Fruit fly (Drosophila melanogaster) whole organism, embryonic: ENCODE data around the gene CG14668.

Experiments used
- Antp ChIP-seq: fragments of 200-800 bp; sonication (Bioruptor generic); optimal IDR thresholded peaks from 3 replicates; lab custom pipeline; 2016; ENCODE audit warnings: missing biosample characterization, missing genetic modification characterization
- B-H1 ChIP-seq: fragments of 200-800 bp; sonication (Bioruptor generic); IDR thresholded peaks from 3 replicates; pipeline ENCODE4 v1.3.6; 2022; ENCODE audit warnings: missing biosample characterization, missing genetic modification characterization
- B-H2 ChIP-seq: fragments of 200-800 bp; sonication (Bioruptor generic); optimal IDR thresholded peaks from 2 replicates; lab custom pipeline; 2018; ENCODE audit warnings: missing biosample characterization, mild to moderate bottlenecking, missing genetic modification characterization
- BEAF-32 ChIP-seq: fragments of 200-800 bp; sonication (Bioruptor generic); optimal IDR thresholded peaks from 3 replicates; lab custom pipeline; 2017; ENCODE audit warnings: missing biosample characterization, missing genetic modification characterization, mild to moderate bottlenecking, moderate library complexity, missing genetic modification reagents
- CG10267 ChIP-seq: fragments of 200-800 bp; sonication (Bioruptor generic); optimal IDR thresholded peaks from 2 replicates; lab custom pipeline; 2018; ENCODE audit warnings: missing biosample characterization, mild to moderate bottlenecking, missing genetic modification characterization, moderate library complexity
- CG11456 ChIP-seq: fragments of 200-800 bp; sonication (Bioruptor generic); IDR thresholded peaks from 3 replicates; pipeline ENCODE4 v1.3.6; 2022; ENCODE audit warnings: missing biosample characterization, missing genetic modification characterization
- CG11695 ChIP-seq: fragments of 200-800 bp; sonication (Bioruptor generic); IDR thresholded peaks from 3 replicates; pipeline ENCODE4 v1.3.6; 2022; ENCODE audit warnings: missing biosample characterization, missing genetic modification characterization
- CG12236 ChIP-seq: fragments of 200-800 bp; sonication (Bioruptor generic); optimal IDR thresholded peaks from 2 replicates; lab custom pipeline; 2016; ENCODE audit warnings: missing biosample characterization, missing genetic modification characterization
- CG12942 ChIP-seq: fragments of 200-800 bp; sonication (Bioruptor generic); optimal IDR thresholded peaks from 3 replicates; lab custom pipeline; 2016; ENCODE audit warnings: missing biosample characterization, missing genetic modification characterization
- CG15011 ChIP-seq: fragments of 200-800 bp; sonication (Bioruptor generic); optimal IDR thresholded peaks from 3 replicates; lab custom pipeline; 2018; ENCODE audit warnings: missing biosample characterization, mild to moderate bottlenecking, missing genetic modification characterization
- CG15479 ChIP-seq: fragments of 200-800 bp; sonication (Bioruptor generic); optimal IDR thresholded peaks from 3 replicates; lab custom pipeline; 2019; ENCODE audit warnings: missing biosample characterization, mild to moderate bottlenecking, missing genetic modification characterization, moderate library complexity
- CG15696 ChIP-seq: fragments of 200-800 bp; sonication (Bioruptor generic); optimal IDR thresholded peaks from 2 replicates; lab custom pipeline; 2019; ENCODE audit warnings: missing biosample characterization, mild to moderate bottlenecking, missing genetic modification characterization, moderate library complexity
- CG18262 ChIP-seq: fragments of 200-800 bp; optimal IDR thresholded peaks from 3 replicates; lab custom pipeline; 2019; ENCODE audit warnings: missing biosample characterization, mild to moderate bottlenecking, missing genetic modification characterization, moderate library complexity
- CG18476 ChIP-seq: fragments of 200-800 bp; sonication (Bioruptor generic); optimal IDR thresholded peaks from 2 replicates; lab custom pipeline; 2016; ENCODE audit warnings: missing biosample characterization, mild to moderate bottlenecking, missing genetic modification characterization
- CG2120 ChIP-seq: fragments of 200-800 bp; sonication (Bioruptor generic); optimal IDR thresholded peaks from 3 replicates; lab custom pipeline; 2016; ENCODE audit warnings: missing biosample characterization, missing genetic modification characterization
- CG2712 ChIP-seq: fragments of 200-800 bp; optimal IDR thresholded peaks from 3 replicates; lab custom pipeline; 2019; ENCODE audit warnings: missing biosample characterization, mild to moderate bottlenecking, missing genetic modification characterization, moderate library complexity
- CG2875 ChIP-seq: fragments of 200-800 bp; sonication (Bioruptor generic); optimal IDR thresholded peaks from 2 replicates; lab custom pipeline; 2017; ENCODE audit warnings: missing biosample characterization, mild to moderate bottlenecking, missing genetic modification characterization, missing genetic modification reagents
- CG31224 ChIP-seq: fragments of 200-800 bp; sonication (Bioruptor generic); IDR thresholded peaks from 2 replicates; pipeline ENCODE4 v1.3.6; 2022; ENCODE audit warnings: missing biosample characterization, missing genetic modification characterization
- CG4282 ChIP-seq: fragments of 200-800 bp; sonication (Bioruptor generic); optimal IDR thresholded peaks from 2 replicates; lab custom pipeline; 2016; ENCODE audit warnings: missing biosample characterization, missing genetic modification characterization
- CG4360 ChIP-seq: fragments of 200-800 bp; sonication (Bioruptor generic); IDR thresholded peaks from 2 replicates; pipeline ENCODE4 v1.3.6; 2022; ENCODE audit warnings: missing biosample characterization, missing genetic modification characterization
- CG4617 ChIP-seq: fragments of 200-800 bp; sonication (Bioruptor generic); optimal IDR thresholded peaks from 3 replicates; lab custom pipeline; 2016; ENCODE audit warnings: missing biosample characterization, missing genetic modification characterization, borderline replicate concordance
- CG4707 ChIP-seq: fragments of 200-800 bp; sonication (Bioruptor generic); optimal IDR thresholded peaks from 2 replicates; lab custom pipeline; 2018; ENCODE audit warnings: missing biosample characterization, mild to moderate bottlenecking, missing genetic modification characterization, moderate library complexity
- CG6654 ChIP-seq: fragments of 200-800 bp; sonication (Bioruptor generic); optimal IDR thresholded peaks from 2 replicates; lab custom pipeline; 2017; ENCODE audit warnings: missing biosample characterization, mild to moderate bottlenecking, missing genetic modification characterization
- CG6683 ChIP-seq: fragments of 200-800 bp; sonication (Bioruptor generic); optimal IDR thresholded peaks from 2 replicates; lab custom pipeline; 2017; ENCODE audit warnings: missing biosample characterization, mild to moderate bottlenecking, missing genetic modification characterization, missing genetic modification reagents
- CG7928 ChIP-seq: fragments of 200-800 bp; sonication (Bioruptor generic); optimal IDR thresholded peaks from 2 replicates; lab custom pipeline; 2017; ENCODE audit warnings: missing biosample characterization, mild to moderate bottlenecking, missing genetic modification characterization
- CG9437 ChIP-seq: fragments of 200-800 bp; sonication (Bioruptor generic); optimal IDR thresholded peaks from 2 replicates; lab custom pipeline; 2018; ENCODE audit warnings: missing biosample characterization, mild to moderate bottlenecking, missing genetic modification characterization
- CG9727 ChIP-seq: fragments of 200-800 bp; sonication (Bioruptor generic); optimal IDR thresholded peaks from 3 replicates; lab custom pipeline; 2017; ENCODE audit warnings: missing biosample characterization, mild to moderate bottlenecking, missing genetic modification characterization
- CTCF ChIP-seq: fragments of 200-800 bp; sonication (Bioruptor generic); optimal IDR thresholded peaks from 2 replicates; lab custom pipeline; 2017; ENCODE audit warnings: missing biosample characterization, mild to moderate bottlenecking, missing genetic modification characterization, moderate library complexity
- Dbx ChIP-seq: fragments of 200-800 bp; sonication (Bioruptor generic); IDR thresholded peaks from 3 replicates; pipeline ENCODE4 v1.3.6; 2022; ENCODE audit warnings: missing biosample characterization, missing genetic modification characterization
- Eip74EF ChIP-seq, 2 experiments: fragments of 200-800 bp in 1 of 2; fragments of >200 bp in 1 of 2; sonication (Bioruptor generic) in 1 of 2; optimal IDR thresholded peaks; 2 replicates each; lab custom pipeline; 2017 to 2019; ENCODE audit warnings: missing biosample characterization in 2 of 2, missing genetic modification characterization in 2 of 2, mild to moderate bottlenecking in 1 of 2, moderate library complexity in 1 of 2
- Gug ChIP-seq: fragments of 200-800 bp; sonication (Bioruptor generic); IDR thresholded peaks from 4 replicates; pipeline ENCODE4 v1.3.6; 2022; ENCODE audit warnings: missing biosample characterization, missing genetic modification characterization
- Hey ChIP-seq: fragments of 200-800 bp; sonication (Bioruptor generic); optimal IDR thresholded peaks from 3 replicates; lab custom pipeline; 2018; ENCODE audit warnings: missing biosample characterization, mild to moderate bottlenecking, missing genetic modification characterization
- Myb ChIP-seq: fragments of 200-800 bp; sonication (Bioruptor generic); optimal IDR thresholded peaks from 2 replicates; lab custom pipeline; 2016; ENCODE audit warnings: missing biosample characterization, missing genetic modification characterization
- bigmax ChIP-seq: fragments of 200-800 bp; sonication (Bioruptor generic); optimal IDR thresholded peaks from 2 replicates; lab custom pipeline; 2018; ENCODE audit warnings: missing biosample characterization, mild to moderate bottlenecking, missing genetic modification characterization
- crp ChIP-seq, 2 experiments: fragments of 200-800 bp; sonication (Bioruptor generic); optimal IDR thresholded peaks; 2 replicates in 1 of 2; 3 replicates in 1 of 2; lab custom pipeline; 2017; ENCODE audit warnings: missing biosample characterization in 2 of 2, missing genetic modification characterization in 2 of 2, mild to moderate bottlenecking in 1 of 2, moderate library complexity in 1 of 2
- ewg ChIP-seq: fragments of 200-800 bp; sonication (Bioruptor generic); optimal IDR thresholded peaks from 3 replicates; lab custom pipeline; 2017; ENCODE audit warnings: mild to moderate bottlenecking, missing biosample characterization, missing genetic modification reagents, missing genetic modification characterization
- fd3F ChIP-seq: fragments of 200-800 bp; sonication (Bioruptor generic); optimal IDR thresholded peaks from 2 replicates; lab custom pipeline; 2018; ENCODE audit warnings: missing biosample characterization, mild to moderate bottlenecking, missing genetic modification characterization, moderate library complexity
- gsb ChIP-seq: fragments of 200-800 bp; sonication (Bioruptor generic); IDR thresholded peaks from 2 replicates; pipeline ENCODE4 v1.3.6; 2022; ENCODE audit warnings: missing biosample characterization, missing genetic modification characterization
- hbn ChIP-seq: fragments of 200-800 bp; sonication (Bioruptor generic); IDR thresholded peaks from 2 replicates; pipeline ENCODE4 v1.3.6; 2022; ENCODE audit warnings: missing biosample characterization, missing genetic modification characterization; ENCODE audit not compliant: partially characterized antibody
- insv ChIP-seq, 2 experiments: fragments of 200-800 bp; sonication (Bioruptor generic); optimal IDR thresholded peaks; 3 replicates each; lab custom pipeline; 2016 to 2018; ENCODE audit warnings: missing biosample characterization in 2 of 2, missing genetic modification characterization in 2 of 2
- kay ChIP-seq: fragments of 200-800 bp; sonication (Bioruptor generic); optimal IDR thresholded peaks from 2 replicates; lab custom pipeline; 2016; ENCODE audit warnings: missing biosample characterization, missing genetic modification characterization
- lov ChIP-seq, 2 experiments: fragments of 200-800 bp in 1 of 2; fragments of >200 bp in 1 of 2; sonication (Bioruptor generic) in 1 of 2; IDR thresholded peaks in 1 of 2; optimal IDR thresholded peaks in 1 of 2; 2 replicates in 1 of 2; 3 replicates in 1 of 2; pipeline versions ENCODE4 v1.3.6 to Lab custom; 2017 to 2022; ENCODE audit warnings: missing biosample characterization in 1 of 2, missing genetic modification characterization in 1 of 2
- ro ChIP-seq: fragments of 200-800 bp; sonication (Bioruptor generic); IDR thresholded peaks from 2 replicates; pipeline ENCODE4 v1.3.6; 2022; ENCODE audit warnings: missing biosample characterization, missing genetic modification characterization
- seq ChIP-seq: fragments of 200-800 bp; sonication (Bioruptor generic); IDR thresholded peaks from 2 replicates; pipeline ENCODE4 v1.3.6; 2022; ENCODE audit warnings: missing biosample characterization, missing genetic modification characterization
- sisA ChIP-seq: fragments of 200-800 bp; sonication (Bioruptor generic); IDR thresholded peaks from 2 replicates; pipeline ENCODE4 v1.3.6; 2022; ENCODE audit warnings: missing biosample characterization, missing genetic modification characterization
- slp2 ChIP-seq: fragments of 200-800 bp; sonication (Bioruptor generic); optimal IDR thresholded peaks from 2 replicates; lab custom pipeline; 2016; ENCODE audit warnings: missing biosample characterization, missing genetic modification characterization
- sqz ChIP-seq: fragments of 200-800 bp; sonication (Bioruptor generic); optimal IDR thresholded peaks from 3 replicates; lab custom pipeline; 2018; ENCODE audit warnings: missing biosample characterization, mild to moderate bottlenecking, missing genetic modification characterization
- vnd ChIP-seq: fragments of 200-800 bp; sonication (Bioruptor generic); IDR thresholded peaks from 3 replicates; pipeline ENCODE4 v1.3.6; 2022; ENCODE audit warnings: missing biosample characterization, missing genetic modification characterization; ENCODE audit not compliant: partially characterized antibody
- wek ChIP-seq: fragments of 200-800 bp; sonication (Bioruptor generic); optimal IDR thresholded peaks from 3 replicates; lab custom pipeline; 2018; ENCODE audit warnings: missing biosample characterization, mild to moderate bottlenecking, missing genetic modification characterization, moderate library complexity

The CG14668 gene

DNA sequence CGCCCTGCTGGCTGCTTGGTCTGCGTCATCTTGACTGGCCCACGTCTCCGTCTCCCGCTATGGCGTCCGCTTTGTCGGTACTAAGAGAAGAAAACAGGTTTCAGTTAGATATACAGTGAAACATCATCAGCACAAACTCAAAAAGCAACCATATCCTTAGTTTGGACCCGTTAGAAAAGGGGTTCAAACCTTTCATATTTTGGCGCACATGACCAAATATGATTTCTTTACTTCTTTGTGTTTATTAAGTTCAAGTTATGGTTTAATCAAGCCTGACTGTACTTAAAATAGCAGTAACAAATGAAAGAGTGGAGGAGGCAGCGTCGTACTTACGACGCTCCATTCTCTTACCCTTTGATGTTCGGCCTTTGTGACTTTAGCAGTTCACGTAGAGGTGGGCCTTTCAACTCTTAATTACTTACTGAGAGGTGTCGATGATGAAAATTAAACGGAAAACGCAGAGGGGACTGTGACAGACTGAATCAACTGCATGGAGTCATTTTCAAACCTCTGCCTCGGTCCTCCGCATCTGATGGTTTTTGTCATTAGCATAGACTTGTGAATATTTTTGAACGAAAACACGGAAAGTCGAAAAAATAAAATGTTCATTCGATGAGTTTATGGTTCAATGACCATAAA, 25.7 kb downstream of the CG14668 start (continued):
- TF ChIP-seq CG6683 (GFP tag; lab: Kevin White, UChicago) (peak; percentile 48), gsb (peak; percentile 80), crp (GFP tag; optimal IDR thresholded peaks at IDR 0.05; lab: Kevin White, UChicago) (peak in 1 of 2 experiments; percentile 27), CG15479 (GFP tag; lab: Kevin White, UChicago) (no peak), wek (GFP tag; lab: Kevin White, UChicago) (peak; percentile 28), Dbx (peak; percentile 85), CG4360 (GFP tag; lab: Robert Waterston, UW) (no peak), BEAF-32 (GFP tag; lab: Kevin White, UChicago) (no peak), CG9727 (peak; percentile 66), sqz (no peak), CG15011 (GFP tag; lab: Kevin White, UChicago) (peak; percentile 18), CG2120 (peak; percentile 91), lov (optimal IDR thresholded peaks at IDR 0.05; lab: Kevin White, UChicago) (no peak), lov (GFP tag; IDR thresholded peaks at IDR 0.05; lab: Robert Waterston, UW) (no peak), CG4617 (GFP tag; lab: Kevin White, UChicago) (peak; percentile 37), bigmax (no peak), CG9437 (GFP tag; lab: Kevin White, UChicago) (peak; percentile 40), Gug (GFP tag; lab: Robert Waterston, UW) (peak; percentile 83), CG12942 (peak; percentile 59), hbn (GFP tag; lab: Robert Waterston, UW) (no peak), CG31224 (GFP tag; lab: Robert Waterston, UW) (peak; percentile 73), Hey (tag; lab: Kevin White, UChicago) (no peak), CG2875 (peak; percentile 55), ro (GFP tag; lab: Robert Waterston, UW) (peak; percentile 56; the same call in 1 of the 2 replicates), insv (GFP tag; optimal IDR thresholded peaks at IDR 0.05; lab: Kevin White, UChicago) (no peak), kay (GFP tag; lab: Kevin White, UChicago) (peak; percentile 85), CG4282 (GFP tag; lab: Kevin White, UChicago) (peak; percentile 44), CG6654 (GFP tag; lab: Kevin White, UChicago) (peak; percentile 55), B-H1 (peak; percentile 83; the same call in 2 of the 3 replicates), CG12236 (GFP tag; lab: Kevin White, UChicago) (peak; percentile 36), CG10267 (tag; lab: Kevin White, UChicago) (peak; percentile 66), fd3F (peak; percentile 71), CTCF (no peak), slp2 (GFP tag; lab: Kevin White, UChicago) (peak; percentile 52), CG2712 (tag; lab: Kevin White, UChicago) (peak; percentile 87), Eip74EF (GFP tag; optimal IDR thresholded peaks at IDR 0.05; lab: Kevin White, UChicago) (peak in 1 of 2 experiments; percentile 77), seq (GFP tag; lab: Robert Waterston, UW) (peak; percentile 73), ewg (peak; percentile 52), B-H2 (GFP tag; lab: Kevin White, UChicago) (no peak), Antp (GFP tag; lab: Kevin White, UChicago) (peak; percentile 91), CG11456 (peak; percentile 90), sisA (GFP tag; lab: Robert Waterston, UW) (peak; percentile 81), Myb (GFP tag; lab: Kevin White, UChicago) (peak; percentile 63), CG18476 (GFP tag; lab: Kevin White, UChicago) (peak; percentile 66), vnd (0 out of 3 replicates have a peak, but pooled peaks have one; percentile 29), CG7928 (GFP tag; lab: Kevin White, UChicago) (peak; percentile 31), CG18262 (tag; lab: Kevin White, UChicago) (peak; percentile 81), CG15696 (tag; lab: Kevin White, UChicago) (peak; percentile 35), CG11695 (GFP tag; lab: Robert Waterston, UW) (peak; percentile 78), CG4707 (GFP tag; lab: Kevin White, UChicago) (peak; percentile 40)
